Fruit fly (Drosophila melanogaster): ENCODE data around the gene CG32219.

The CG32219 gene

DNA sequence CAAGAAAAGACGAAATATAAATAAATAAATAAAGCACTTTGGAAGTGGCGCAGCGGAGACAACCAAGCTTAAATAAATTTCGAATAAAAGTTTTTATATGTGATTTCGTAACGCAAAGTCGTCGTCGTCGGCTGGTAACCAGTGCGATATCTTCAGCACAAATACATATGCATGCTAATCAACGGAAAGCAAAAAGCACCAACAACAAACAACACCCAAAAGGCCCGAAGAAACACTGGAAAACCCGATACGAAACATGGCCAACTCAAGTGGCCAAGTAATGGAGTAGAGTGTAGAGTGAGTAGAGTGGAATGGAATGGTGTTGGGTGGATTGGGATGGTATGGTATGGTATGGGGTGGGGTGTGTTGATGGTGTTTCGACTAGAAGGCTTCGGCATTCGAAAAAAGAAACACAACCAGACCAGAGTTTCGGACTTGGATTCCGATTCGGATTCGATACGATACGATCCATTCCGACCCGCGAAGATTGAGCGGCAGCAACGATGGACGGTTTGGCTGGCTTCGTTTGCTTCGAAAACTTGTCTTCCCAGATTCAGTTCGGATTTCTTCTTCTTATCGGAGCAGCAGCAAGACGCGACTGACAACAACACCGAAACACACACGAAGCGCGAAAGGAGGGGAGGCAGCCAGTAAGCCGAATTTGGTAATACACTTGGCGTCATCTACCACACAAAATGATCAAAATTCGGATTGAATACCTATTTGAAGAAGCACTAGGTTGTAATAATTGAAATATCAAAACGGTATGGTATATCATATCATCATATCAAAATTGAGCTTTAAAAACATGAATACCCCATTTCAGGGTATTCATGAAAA lies 48.2 kb downstream of the CG32219 start (continued):
- no peak; the same call in 2 of the 3 replicates for TF ChIP-seq CG11560 (tag; IDR thresholded peaks at IDR 0.05)
- TF ChIP-seq CrebB (tag; optimal IDR thresholded peaks at IDR 0.05), result peak; percentile 95
- peak; percentile 87 for TF ChIP-seq CG13775 (GFP tag; optimal IDR thresholded peaks at IDR 0.05)
- TF ChIP-seq lilli (GFP tag; optimal IDR thresholded peaks at IDR 0.05), result peak; percentile 97
- peak; percentile 91 for TF ChIP-seq CG1602 (GFP tag; optimal IDR thresholded peaks at IDR 0.05)
- TF ChIP-seq tll (GFP tag; optimal IDR thresholded peaks at IDR 0.05), result no peak
- TF ChIP-seq ftz-f1 (GFP tag; optimal IDR thresholded peaks at IDR 0.05), result peak; percentile 65
- TF ChIP-seq pb (GFP tag; optimal IDR thresholded peaks at IDR 0.05), result peak; percentile 94
- TF ChIP-seq CG11093 (GFP tag; IDR thresholded peaks at IDR 0.05), result peak; percentile 89
- peak; percentile 97 for TF ChIP-seq Side (GFP tag; optimal IDR thresholded peaks at IDR 0.05)
- TF ChIP-seq salm (tag; optimal IDR thresholded peaks at IDR 0.05), result peak; percentile 90
- peak; percentile 97 for TF ChIP-seq row (GFP tag; IDR thresholded peaks at IDR 0.05)
- no peak for TF ChIP-seq dan (GFP tag; IDR thresholded peaks at IDR 0.05)
- TF ChIP-seq sc (optimal IDR thresholded peaks at IDR 0.05), result no peak
- peak; percentile 86 for TF ChIP-seq sc (GFP tag; optimal IDR thresholded peaks at IDR 0.05)
- TF ChIP-seq MESR4 (GFP tag; optimal IDR thresholded peaks at IDR 0.05), result peak; percentile 49
- no peak for TF ChIP-seq bbx (GFP tag; IDR thresholded peaks at IDR 0.05; ENCODE audit: partially characterized antibody)
- peak; percentile 82 for TF ChIP-seq CG5180 (GFP tag; optimal IDR thresholded peaks at IDR 0.05)
- peak; percentile 79 for TF ChIP-seq Ravus (GFP tag; IDR thresholded peaks at IDR 0.05)
- TF ChIP-seq CG6654 (GFP tag; optimal IDR thresholded peaks at IDR 0.05), result peak; percentile 82
- TF ChIP-seq onecut (GFP tag; IDR thresholded peaks at IDR 0.05), result peak; percentile 73
- TF ChIP-seq CG17328 (GFP tag; IDR thresholded peaks at IDR 0.05), result peak; percentile 92
- peak; percentile 96 for TF ChIP-seq pho (GFP tag; optimal IDR thresholded peaks at IDR 0.05)
- TF ChIP-seq ato (GFP tag; IDR thresholded peaks at IDR 0.05; ENCODE audit: partially characterized antibody), result no peak
- TF ChIP-seq CG4282 (GFP tag; optimal IDR thresholded peaks at IDR 0.05), result peak; percentile 93
- TF ChIP-seq CG7963 (GFP tag; IDR thresholded peaks at IDR 0.05; ENCODE audit: partially characterized antibody), result no peak
- TF ChIP-seq CG32772 (GFP tag; IDR thresholded peaks at IDR 0.05), result peak; percentile 90
- peak; percentile 87 for TF ChIP-seq Poxn (GFP tag; IDR thresholded peaks at IDR 0.05)
- peak; percentile 94 for TF ChIP-seq CG16779 (GFP tag; IDR thresholded peaks at IDR 0.05)
- TF ChIP-seq chm (GFP tag; IDR thresholded peaks at IDR 0.05), result peak; percentile 96
- TF ChIP-seq Rx (GFP tag; IDR thresholded peaks at IDR 0.05), result peak; percentile 94
- TF ChIP-seq CoRest (tag; optimal IDR thresholded peaks at IDR 0.05), result peak; percentile 95
- peak; percentile 94 for TF ChIP-seq CG10654 (GFP tag; optimal IDR thresholded peaks at IDR 0.05)
- TF ChIP-seq sens-2 (GFP tag; IDR thresholded peaks at IDR 0.05), result peak; percentile 90
- peak; percentile 92; the same call in 1 of the 2 replicates for TF ChIP-seq Lim3 (GFP tag; IDR thresholded peaks at IDR 0.05)
- TF ChIP-seq Deaf1 (tag; optimal IDR thresholded peaks at IDR 0.05), result peak; percentile 91
- TF ChIP-seq CG7987 (GFP tag; optimal IDR thresholded peaks at IDR 0.05), result peak; percentile 80
- TF ChIP-seq lbe (GFP tag; optimal IDR thresholded peaks at IDR 0.05), result peak; percentile 97
- TF ChIP-seq gsb (GFP tag; IDR thresholded peaks at IDR 0.05), result peak; percentile 94
- TF ChIP-seq wdn (GFP tag; IDR thresholded peaks at IDR 0.05), result peak; percentile 94
- TF ChIP-seq CG10267 (tag; optimal IDR thresholded peaks at IDR 0.05), result peak; percentile 69
- no peak; the same call in 1 of the 2 replicates for TF ChIP-seq ro (GFP tag; IDR thresholded peaks at IDR 0.05)
- TF ChIP-seq hth (optimal IDR thresholded peaks at IDR 0.05), result no peak
- TF ChIP-seq CG12391 (tag; optimal IDR thresholded peaks at IDR 0.05), result peak; percentile 93
- peak; percentile 99 for TF ChIP-seq sens (GFP tag)
- TF ChIP-seq slp2 (GFP tag; optimal IDR thresholded peaks at IDR 0.05), result peak; percentile 94
- peak; percentile 97 for TF ChIP-seq CG2678 (tag; optimal IDR thresholded peaks at IDR 0.05)
- no peak for TF ChIP-seq pita (GFP tag; optimal IDR thresholded peaks at IDR 0.05)
- no peak for TF ChIP-seq D (optimal IDR thresholded peaks at IDR 0.05)
- peak; percentile 52 for TF ChIP-seq D (GFP tag; optimal IDR thresholded peaks at IDR 0.05)

Data from whole organism, embryonic.